Fruit fly (Drosophila melanogaster) whole organism, embryonic: Measurements from ENCODE around the gene CG6465.

ENCODE experiments used
- Ada2b ChIP-seq: fragments of 200-800 bp; sonication (Bioruptor generic); IDR thresholded peaks from 2 replicates; pipeline ENCODE4 v1.3.6; 2022; ENCODE audit warnings: missing biosample characterization, missing genetic modification characterization
- CG10979 ChIP-seq: fragments of 200-800 bp; sonication (Bioruptor generic); optimal IDR thresholded peaks from 2 replicates; lab custom pipeline; 2018; ENCODE audit warnings: missing biosample characterization, mild to moderate bottlenecking, missing genetic modification characterization, moderate library complexity
- CG11504 ChIP-seq: fragments of 200-800 bp; sonication (Bioruptor generic); optimal IDR thresholded peaks from 3 replicates; lab custom pipeline; 2019; ENCODE audit warnings: missing biosample characterization, mild to moderate bottlenecking, missing genetic modification characterization, moderate library complexity
- CG12744 ChIP-seq: fragments of 200-800 bp; sonication (Bioruptor generic); optimal IDR thresholded peaks from 2 replicates; lab custom pipeline; 2016; ENCODE audit warnings: missing biosample characterization, missing genetic modification characterization
- CG15514 ChIP-seq: fragments of 200-800 bp; sonication (Bioruptor generic); optimal IDR thresholded peaks from 3 replicates; lab custom pipeline; 2017; ENCODE audit warnings: missing biosample characterization, missing genetic modification characterization, mild to moderate bottlenecking, moderate library complexity, missing genetic modification reagents
- CG17568 ChIP-seq: fragments of 200-800 bp; sonication (Bioruptor generic); optimal IDR thresholded peaks from 2 replicates; lab custom pipeline; 2018; ENCODE audit warnings: missing biosample characterization, mild to moderate bottlenecking, missing genetic modification characterization, moderate library complexity
- CG2116 ChIP-seq: fragments of 200-800 bp; sonication (Bioruptor generic); optimal IDR thresholded peaks from 3 replicates; lab custom pipeline; 2018; ENCODE audit warnings: missing biosample characterization, mild to moderate bottlenecking, missing genetic modification characterization
- CG2129 ChIP-seq: fragments of 200-800 bp; sonication (Bioruptor generic); IDR thresholded peaks from 2 replicates; pipeline ENCODE4 v1.3.6; 2022; ENCODE audit warnings: missing biosample characterization, missing genetic modification characterization; ENCODE audit not compliant: partially characterized antibody
- CG31224 ChIP-seq: fragments of 200-800 bp; sonication (Bioruptor generic); IDR thresholded peaks from 2 replicates; pipeline ENCODE4 v1.3.6; 2022; ENCODE audit warnings: missing biosample characterization, missing genetic modification characterization
- CG3407 ChIP-seq: fragments of 200-800 bp; sonication (Bioruptor generic); optimal IDR thresholded peaks from 2 replicates; lab custom pipeline; 2018; ENCODE audit warnings: missing biosample characterization, mild to moderate bottlenecking, missing genetic modification characterization
- CG3838 ChIP-seq: fragments of 200-800 bp; sonication (Bioruptor generic); optimal IDR thresholded peaks from 3 replicates; lab custom pipeline; 2016; ENCODE audit warnings: missing biosample characterization, missing genetic modification characterization
- CG5245 ChIP-seq: fragments of 200-800 bp; sonication (Bioruptor generic); optimal IDR thresholded peaks from 3 replicates; lab custom pipeline; 2016; ENCODE audit warnings: missing biosample characterization, missing genetic modification characterization
- CG6765 ChIP-seq: fragments of 200-800 bp; sonication (Bioruptor generic); optimal IDR thresholded peaks from 3 replicates; lab custom pipeline; 2017; ENCODE audit warnings: missing biosample characterization, mild to moderate bottlenecking, missing genetic modification characterization
- CG7271 ChIP-seq: fragments of 200-800 bp; sonication (Bioruptor generic); optimal IDR thresholded peaks from 2 replicates; lab custom pipeline; 2018; ENCODE audit warnings: missing biosample characterization, mild to moderate bottlenecking, missing genetic modification characterization, moderate library complexity
- CG8388 ChIP-seq: fragments of 200-800 bp; sonication (Bioruptor generic); optimal IDR thresholded peaks from 2 replicates; lab custom pipeline; 2019; ENCODE audit warnings: missing biosample characterization, mild to moderate bottlenecking, missing genetic modification characterization, moderate library complexity
- CG9437 ChIP-seq: fragments of 200-800 bp; sonication (Bioruptor generic); optimal IDR thresholded peaks from 2 replicates; lab custom pipeline; 2018; ENCODE audit warnings: missing biosample characterization, mild to moderate bottlenecking, missing genetic modification characterization
- CG9932 ChIP-seq: fragments of 200-800 bp; sonication (Bioruptor generic); IDR thresholded peaks from 2 replicates; pipeline ENCODE4 v1.3.6; 2022; ENCODE audit warnings: missing biosample characterization, missing genetic modification characterization
- CHES-1-like ChIP-seq: fragments of 200-800 bp; sonication (Bioruptor generic); optimal IDR thresholded peaks from 2 replicates; lab custom pipeline; 2016; ENCODE audit warnings: missing biosample characterization, missing genetic modification characterization
- D19A ChIP-seq: fragments of 200-800 bp; optimal IDR thresholded peaks from 3 replicates; lab custom pipeline; 2019; ENCODE audit warnings: missing biosample characterization, mild to moderate bottlenecking, missing genetic modification characterization, moderate library complexity
- Dad ChIP-seq: fragments of 200-800 bp; sonication (Bioruptor generic); optimal IDR thresholded peaks from 3 replicates; lab custom pipeline; 2016; ENCODE audit warnings: missing biosample characterization, missing genetic modification characterization
- Doc3 ChIP-seq: fragments of 200-800 bp; sonication (Bioruptor generic); IDR thresholded peaks from 3 replicates; pipeline ENCODE4 v1.3.6; 2022; ENCODE audit warnings: missing biosample characterization, missing genetic modification characterization; ENCODE audit not compliant: partially characterized antibody
- E2f1 ChIP-seq: fragments of 200-800 bp; sonication (Bioruptor generic); IDR thresholded peaks from 2 replicates; pipeline ENCODE4 v1.3.6; 2022; ENCODE audit warnings: missing biosample characterization, missing genetic modification characterization
- Eip74EF ChIP-seq, 2 experiments: fragments of 200-800 bp in 1 of 2; fragments of >200 bp in 1 of 2; sonication (Bioruptor generic) in 1 of 2; optimal IDR thresholded peaks; 2 replicates each; lab custom pipeline; 2017 to 2019; ENCODE audit warnings: missing biosample characterization in 2 of 2, missing genetic modification characterization in 2 of 2, mild to moderate bottlenecking in 1 of 2, moderate library complexity in 1 of 2
- Ets97D ChIP-seq: fragments of 200-800 bp; sonication (Bioruptor generic); optimal IDR thresholded peaks from 3 replicates; lab custom pipeline; 2016; ENCODE audit warnings: missing biosample characterization, missing genetic modification characterization
- Hand ChIP-seq: fragments of 200-800 bp; sonication (Bioruptor generic); optimal IDR thresholded peaks from 2 replicates; lab custom pipeline; 2017; ENCODE audit warnings: mild to moderate bottlenecking, missing biosample characterization, missing genetic modification reagents, missing genetic modification characterization
- Hey ChIP-seq: fragments of 200-800 bp; sonication (Bioruptor generic); optimal IDR thresholded peaks from 3 replicates; lab custom pipeline; 2018; ENCODE audit warnings: missing biosample characterization, mild to moderate bottlenecking, missing genetic modification characterization
- Meics ChIP-seq: fragments of 200-800 bp; sonication (Bioruptor generic); optimal IDR thresholded peaks from 2 replicates; lab custom pipeline; 2017; ENCODE audit warnings: missing biosample characterization, mild to moderate bottlenecking, missing genetic modification characterization
- Mrtf ChIP-seq: fragments of 200-800 bp; sonication (Bioruptor generic); IDR thresholded peaks from 3 replicates; pipeline ENCODE4 v1.3.6; 2022; ENCODE audit warnings: missing biosample characterization, missing genetic modification characterization
- Rfx ChIP-seq: fragments of 200-800 bp; sonication (Bioruptor generic); IDR thresholded peaks from 2 replicates; pipeline ENCODE4 v1.3.6; 2022; ENCODE audit warnings: missing biosample characterization, missing genetic modification characterization
- cad ChIP-seq: fragments of >200 bp; optimal IDR thresholded peaks from 2 replicates; lab custom pipeline; 2017; ENCODE audit warnings: missing biosample characterization, missing genetic modification characterization
- crp ChIP-seq, 2 experiments: fragments of 200-800 bp; sonication (Bioruptor generic); optimal IDR thresholded peaks; 2 replicates in 1 of 2; 3 replicates in 1 of 2; lab custom pipeline; 2017; ENCODE audit warnings: missing biosample characterization in 2 of 2, missing genetic modification characterization in 2 of 2, mild to moderate bottlenecking in 1 of 2, moderate library complexity in 1 of 2
- dmrt99B ChIP-seq: fragments of 200-800 bp; sonication (Bioruptor generic); optimal IDR thresholded peaks from 2 replicates; lab custom pipeline; 2018; ENCODE audit warnings: missing biosample characterization, mild to moderate bottlenecking, missing genetic modification characterization, moderate library complexity
- lab ChIP-seq: fragments of 200-800 bp; sonication (Bioruptor generic); optimal IDR thresholded peaks from 3 replicates; lab custom pipeline; 2017; ENCODE audit warnings: missing biosample characterization, missing genetic modification characterization, mild to moderate bottlenecking, moderate library complexity, missing genetic modification reagents
- luna ChIP-seq: fragments of 200-800 bp; sonication (Bioruptor generic); optimal IDR thresholded peaks from 2 replicates; lab custom pipeline; 2016; ENCODE audit warnings: missing biosample characterization, missing genetic modification characterization
- nerfin-1 ChIP-seq: fragments of 200-800 bp; sonication (Bioruptor generic); optimal IDR thresholded peaks from 3 replicates; lab custom pipeline; 2019; ENCODE audit warnings: missing biosample characterization, mild to moderate bottlenecking, missing genetic modification characterization, moderate library complexity
- pros ChIP-seq: fragments of 200-800 bp; sonication (Bioruptor generic); optimal IDR thresholded peaks from 3 replicates; lab custom pipeline; 2019; ENCODE audit warnings: missing biosample characterization, mild to moderate bottlenecking, missing genetic modification characterization, moderate library complexity
- psq ChIP-seq: fragments of 200-800 bp; sonication (Bioruptor generic); optimal IDR thresholded peaks from 2 replicates; lab custom pipeline; 2017; ENCODE audit warnings: missing biosample characterization, missing genetic modification characterization
- pzg ChIP-seq: fragments of 200-800 bp; sonication (Bioruptor generic); optimal IDR thresholded peaks from 3 replicates; lab custom pipeline; 2018; ENCODE audit warnings: missing biosample characterization, mild to moderate bottlenecking, missing genetic modification characterization, moderate library complexity
- ttk ChIP-seq: fragments of 200-800 bp; sonication (Bioruptor generic); IDR thresholded peaks from 2 replicates; pipeline ENCODE4 v2.1.2; 2022; ENCODE audit warnings: missing biosample characterization, missing genetic modification characterization

The CG6465 gene

DNA sequence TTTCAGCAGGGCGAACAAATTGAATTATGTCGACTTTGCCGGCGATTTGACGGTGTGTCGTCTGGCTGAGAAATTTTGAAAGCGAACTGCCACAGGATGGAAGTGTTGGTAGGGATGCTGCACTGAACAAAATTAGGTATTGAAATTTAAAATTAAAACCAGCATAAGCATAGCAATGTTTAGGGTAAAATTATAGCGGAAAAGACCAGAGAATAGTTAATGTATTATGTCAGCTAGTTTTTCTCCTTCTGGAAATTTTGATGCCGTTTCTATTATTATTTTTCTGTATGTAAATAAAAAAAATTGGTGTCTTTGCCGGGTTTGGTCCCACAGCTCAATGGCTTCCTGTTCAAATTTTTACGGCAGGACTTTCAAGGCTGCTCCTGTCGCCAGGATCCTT is 49.7 kb upstream of the CG6465 start (continued):
- no peak for TF ChIP-seq CG5245 (GFP tag; lab: Kevin White, UChicago)
- no peak for TF ChIP-seq CG9932 (GFP tag; lab: Robert Waterston, UW)
- peak; percentile 7 for TF ChIP-seq Meics (GFP tag; lab: Kevin White, UChicago)
- TF ChIP-seq pzg: no peak
- no peak for TF ChIP-seq CG17568 (GFP tag; lab: Kevin White, UChicago)
- no peak for TF ChIP-seq CG7271 (tag; lab: Kevin White, UChicago)
- no peak for TF ChIP-seq Doc3 (GFP tag; lab: Robert Waterston, UW)
- TF ChIP-seq lab: peak; percentile 58
- no peak for TF ChIP-seq ttk (GFP tag; lab: Robert Waterston, UW)
- no peak for TF ChIP-seq E2f1 (GFP tag; lab: Robert Waterston, UW)
- TF ChIP-seq Hey (tag; lab: Kevin White, UChicago): no peak
- no peak for TF ChIP-seq CG31224
- no peak for TF ChIP-seq CG2116
- TF ChIP-seq psq (GFP tag; lab: Kevin White, UChicago): no peak
- no peak for TF ChIP-seq Ets97D
- TF ChIP-seq Hand: no peak
- TF ChIP-seq CG10979 (tag; lab: Kevin White, UChicago): no peak
- TF ChIP-seq Eip74EF (GFP tag; optimal IDR thresholded peaks at IDR 0.05; lab: Kevin White, UChicago): no peak
- no peak for TF ChIP-seq CG9437 (GFP tag; lab: Kevin White, UChicago)
- no peak for TF ChIP-seq CG3407 (GFP tag; lab: Kevin White, UChicago)
- no peak for TF ChIP-seq D19A (tag; lab: Kevin White, UChicago)
- TF ChIP-seq CG15514: peak; percentile 9
- no peak for TF ChIP-seq CHES-1-like (GFP tag; lab: Kevin White, UChicago)
- TF ChIP-seq CG2129: no peak
- no peak for TF ChIP-seq CG12744 (GFP tag; lab: Kevin White, UChicago)
- TF ChIP-seq Rfx (GFP tag; lab: Robert Waterston, UW): 0 out of 2 replicates have a peak, but pooled peaks have one; percentile 30

DNA sequence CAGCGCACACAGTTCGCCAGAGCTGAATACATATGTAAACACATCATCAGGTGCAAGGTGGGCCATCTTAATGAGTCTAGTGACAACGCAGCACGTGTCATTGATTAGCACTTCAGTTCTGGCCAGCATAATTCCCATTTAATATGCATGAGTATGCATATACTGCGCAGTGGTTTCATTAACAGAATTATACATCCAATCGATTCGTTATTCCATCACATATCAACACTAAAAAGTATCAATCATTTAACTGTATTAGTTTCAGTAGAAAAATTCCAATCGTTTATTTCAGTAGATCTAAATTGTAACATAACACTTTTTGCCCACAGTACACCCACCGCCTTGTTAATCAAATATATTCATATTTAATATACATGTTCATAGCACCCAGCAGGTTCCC is 37.4 kb upstream of the CG6465 start, which contains the start of gene CG4073:
Gene CG4073, plus strand, starts transcription at position 301 of the 400 bp plus-strand sequence.
- TF ChIP-seq CG6765 (GFP tag; lab: Kevin White, UChicago): no peak
- TF ChIP-seq dmrt99B: no peak
- TF ChIP-seq cad: no peak
- TF ChIP-seq, all 482 proteins: peak for 0

DNA sequence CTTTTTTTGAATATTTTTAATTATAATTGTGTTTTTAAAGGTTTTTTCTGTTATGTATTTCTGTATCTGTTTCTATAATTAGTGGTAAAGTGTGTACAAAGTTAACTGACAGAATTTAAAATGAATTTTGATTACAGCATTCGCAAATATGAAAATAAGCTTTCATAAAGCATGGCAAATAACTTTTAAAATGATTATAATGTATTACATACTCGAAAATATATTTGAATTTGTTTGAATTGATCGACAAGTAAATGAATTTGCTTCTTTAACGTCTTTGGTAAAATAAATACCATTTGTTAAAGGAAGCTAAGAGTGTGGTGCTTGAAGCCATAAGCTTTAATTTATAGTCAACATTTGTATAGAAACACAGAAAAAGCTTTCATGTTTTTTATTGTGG is 34.1 kb upstream of the CG6465 start, which contains the start of gene CG14689:
Gene CG14689, minus strand, starts transcription at position 101 of the 400 bp plus-strand sequence.
- peak; percentile 81 for TF ChIP-seq CG11504
- TF ChIP-seq Ada2b (GFP tag; lab: Robert Waterston, UW): no peak

DNA sequence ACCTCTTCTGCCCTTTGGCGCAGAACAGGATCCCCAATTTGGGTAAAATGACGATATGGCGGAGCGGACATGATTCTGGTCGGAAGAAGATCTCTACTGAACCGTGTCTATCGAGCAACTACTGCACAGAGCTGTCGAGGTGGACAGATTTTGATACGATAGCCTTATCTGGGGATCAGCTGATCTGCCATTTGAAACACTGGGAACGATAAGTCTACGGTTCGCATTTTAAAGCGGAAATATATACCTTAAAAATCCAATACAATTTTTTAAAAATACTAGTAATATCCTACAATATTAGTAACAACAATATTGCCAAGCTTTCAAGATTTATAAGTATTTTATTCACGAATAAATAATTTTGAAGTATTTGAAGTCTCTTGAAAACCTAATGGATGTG is 32.2 kb upstream of the CG6465 start, which contains the start of gene CG31373:
Gene CG31373, minus strand, starts transcription at position 101 of the 400 bp plus-strand sequence.
- TF ChIP-seq nerfin-1 (tag; lab: Kevin White, UChicago) (no peak), CG8388 (GFP tag; lab: Kevin White, UChicago) (peak; percentile 61), CG3838 (no peak), pros (GFP tag; lab: Kevin White, UChicago) (no peak), crp (GFP tag; optimal IDR thresholded peaks at IDR 0.05; lab: Kevin White, UChicago) (peak in 1 of 2 experiments; percentile 12), Mrtf (GFP tag; lab: Robert Waterston, UW) (no peak), luna (GFP tag; lab: Kevin White, UChicago) (no peak), Dad (GFP tag; lab: Kevin White, UChicago) (no peak)
